Fruit fly (Drosophila melanogaster) whole organism: ENCODE results near the gene obst-B.

Experiments
- CG8478 ChIP-seq: fragments of >200 bp; optimal IDR thresholded peaks from 2 replicates; lab custom pipeline; 2018; ENCODE audit warnings: inconsistent platforms
- Dll ChIP-seq: fragments of >200 bp; optimal IDR thresholded peaks from 2 replicates; lab custom pipeline; 2017
- EcR ChIP-seq, 2 experiments: fragments of >200 bp; optimal IDR thresholded peaks; 2 replicates each; lab custom pipeline; 2017; ENCODE audit warnings: missing biosample characterization in 2 of 2, missing genetic modification characterization in 2 of 2, missing genetic modification reagents in 2 of 2
- pan ChIP-seq: fragments of >200 bp; optimal IDR thresholded peaks from 2 replicates; lab custom pipeline; 2017
- psq ChIP-seq: fragments of >200 bp; optimal IDR thresholded peaks from 2 replicates; lab custom pipeline; 2017
- usp ChIP-seq: fragments of >200 bp; optimal IDR thresholded peaks from 2 replicates; lab custom pipeline; 2017; ENCODE audit warnings: missing biosample characterization, missing genetic modification characterization, mixed read lengths

obst-B gene

dm6 chr2L:10032415-10032814 lies at the start of gene obst-B:
obst-B (plus strand) TSS chr2L:10032690.
- TF ChIP-seq usp (no peak), psq (lab: Kevin White, UChicago) (no peak), EcR (GFP tag; optimal IDR thresholded peaks at IDR 0.05; lab: Kevin White, UChicago) (no peak), Dll (lab: Kevin White, UChicago) (no peak), CG8478 (lab: Kevin White, UChicago) (no peak), pan (no peak)

DNA sequence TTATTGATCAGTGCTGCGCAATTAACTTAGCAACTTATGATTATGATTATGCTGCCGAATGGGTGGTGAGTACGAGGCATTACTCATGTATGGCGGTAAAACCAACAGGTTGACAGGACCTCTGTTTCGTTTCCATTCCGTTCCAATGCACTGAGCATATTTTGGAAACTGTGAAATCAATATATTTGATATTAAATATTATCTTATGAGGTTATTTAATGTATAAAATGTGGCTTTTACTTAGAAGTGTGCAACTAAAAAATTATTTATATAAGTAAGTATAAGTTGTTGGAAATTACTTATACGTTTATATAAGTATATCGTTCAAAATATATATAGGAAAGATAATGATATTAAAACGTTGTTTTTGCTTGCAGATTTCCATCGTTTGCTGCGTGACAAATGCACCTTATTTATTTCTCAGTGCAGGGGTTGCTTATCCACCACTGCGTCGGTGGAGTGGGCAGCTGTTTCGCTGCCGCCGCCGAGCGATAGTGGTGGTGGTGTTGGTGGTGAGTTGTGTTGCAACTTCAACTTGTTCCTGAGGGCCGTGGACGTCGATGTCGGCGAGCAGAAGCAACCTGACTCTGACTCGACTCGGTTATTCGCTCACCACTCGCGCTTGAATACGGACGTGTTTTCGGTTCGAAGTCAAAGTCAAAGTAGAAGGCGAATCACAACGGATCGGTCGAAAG lies 48.3 kb upstream of the obst-B start, which contains the start of gene bib:
Gene bib (plus strand): TSS at position 568 of the 695 bp plus-strand sequence.
- TF ChIP-seq pan: no peak
- no peak for TF ChIP-seq CG8478 (lab: Kevin White, UChicago)
- TF ChIP-seq EcR (GFP tag; optimal IDR thresholded peaks at IDR 0.05; lab: Kevin White, UChicago): no peak
- no peak for TF ChIP-seq usp
- no peak for TF ChIP-seq psq (lab: Kevin White, UChicago)

DNA sequence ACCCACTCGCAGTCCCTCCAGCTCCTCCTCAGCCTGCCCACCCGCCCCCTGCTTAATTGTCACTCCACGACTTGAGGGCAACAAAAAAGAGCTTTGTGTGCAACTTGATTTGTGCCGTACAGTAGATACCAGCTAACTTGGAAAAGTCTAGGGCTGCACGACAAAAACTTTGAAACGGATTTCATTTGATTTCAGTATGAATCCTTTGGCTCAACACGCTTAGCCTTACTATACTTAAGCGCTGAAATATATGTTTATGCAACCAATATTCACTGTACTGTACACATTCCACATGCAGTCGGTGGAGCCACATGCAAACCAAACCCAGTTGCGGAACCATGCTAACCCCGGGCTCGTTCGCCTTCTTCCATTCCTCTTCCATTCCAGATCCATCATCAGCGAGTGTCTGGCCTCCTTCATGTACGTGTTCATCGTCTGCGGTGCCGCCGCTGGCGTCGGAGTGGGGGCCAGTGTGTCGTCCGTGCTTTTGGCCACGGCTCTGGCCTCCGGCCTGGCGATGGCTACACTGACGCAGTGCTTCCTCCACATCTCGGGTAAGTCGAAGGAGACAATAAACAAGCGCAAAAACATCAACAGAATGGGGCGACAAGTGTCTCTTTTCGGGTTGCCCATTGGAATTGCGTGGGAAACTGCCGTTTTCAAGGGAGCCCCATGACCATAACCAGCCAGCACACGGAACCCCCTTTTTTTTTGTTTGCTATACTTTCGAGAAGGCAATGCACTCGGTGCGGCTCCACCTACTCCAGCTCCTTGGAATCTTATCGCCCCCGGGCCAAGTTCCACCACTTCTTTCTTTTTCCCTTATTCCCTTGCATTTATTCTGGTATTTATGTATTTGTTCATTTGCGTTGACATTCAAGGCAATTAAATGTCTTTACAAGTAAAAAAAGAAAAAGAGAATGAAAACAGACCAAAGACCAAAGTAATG lies 45.8 kb upstream of the obst-B start:
- no peak for TF ChIP-seq Dll (lab: Kevin White, UChicago)
- TF ChIP-seq EcR (GFP tag; optimal IDR thresholded peaks at IDR 0.05; lab: Kevin White, UChicago): peak in 1 of 2 experiments; percentile 3

DNA sequence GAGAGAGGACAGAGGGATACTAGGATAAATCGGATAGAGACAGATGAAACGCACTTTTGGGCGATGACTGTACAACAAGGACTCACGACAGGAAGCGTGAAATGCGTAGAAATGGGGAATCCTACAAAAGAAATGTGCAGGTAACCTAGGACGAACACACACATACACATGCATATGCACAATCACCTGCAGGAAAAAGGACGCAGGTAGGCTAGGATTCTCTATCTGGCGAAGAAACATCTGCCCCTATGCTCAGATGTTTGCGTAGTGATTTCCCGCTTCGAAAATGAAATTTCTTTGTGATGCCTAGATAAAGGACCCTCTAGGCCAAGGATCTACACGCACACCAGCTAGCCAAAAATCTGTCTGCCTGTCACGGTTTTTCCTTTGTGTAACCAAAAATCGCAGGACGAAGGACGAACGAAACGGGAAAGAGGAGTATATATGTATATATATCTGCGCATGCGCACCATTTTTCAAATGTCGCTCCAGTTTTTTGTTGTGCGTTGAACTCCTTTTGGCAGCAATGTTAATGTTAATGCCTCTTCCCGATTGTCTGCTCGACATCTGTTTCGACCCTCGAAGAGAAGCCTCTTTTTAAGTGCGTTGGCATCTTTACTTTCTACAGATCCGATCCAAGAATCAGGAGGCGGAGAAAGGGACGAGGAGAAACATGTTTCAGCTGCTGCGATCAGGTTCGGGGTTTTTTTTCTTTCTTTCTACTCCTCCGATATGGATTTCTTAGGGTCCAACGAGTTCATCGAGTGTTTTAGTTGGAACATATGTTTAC lies 44.1 kb upstream of the obst-B start:
- no peak for TF ChIP-seq usp
- TF ChIP-seq pan: no peak
- no peak for TF ChIP-seq CG8478 (lab: Kevin White, UChicago)
- TF ChIP-seq EcR (GFP tag; optimal IDR thresholded peaks at IDR 0.05; lab: Kevin White, UChicago): no peak
- no peak for TF ChIP-seq Dll (lab: Kevin White, UChicago)
- TF ChIP-seq psq (lab: Kevin White, UChicago): no peak

DNA sequence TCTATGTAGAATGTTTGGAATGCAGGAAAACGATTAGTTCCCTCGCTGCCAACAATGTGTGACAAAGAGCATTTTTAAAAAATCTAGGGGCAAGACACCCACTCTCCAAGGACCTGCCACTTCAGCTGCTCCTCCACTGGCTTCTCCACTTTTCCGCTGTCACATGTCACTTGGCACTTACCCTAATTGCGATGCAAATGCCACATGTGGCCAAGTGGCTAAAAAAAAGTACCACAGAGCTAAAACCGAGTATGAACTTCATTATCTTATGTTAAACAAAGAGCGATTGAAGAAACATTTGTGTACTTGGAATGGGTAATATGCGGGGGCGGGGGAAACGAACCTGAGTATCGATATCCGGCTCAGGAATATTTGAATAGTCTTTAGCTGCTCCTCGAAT lies 43.2 kb upstream of the obst-B start:
- TF ChIP-seq pan (no peak), CG8478 (lab: Kevin White, UChicago) (no peak), EcR (GFP tag; optimal IDR thresholded peaks at IDR 0.05; lab: Kevin White, UChicago) (no peak), psq (lab: Kevin White, UChicago) (no peak), Dll (lab: Kevin White, UChicago) (no peak), usp (no peak)

DNA sequence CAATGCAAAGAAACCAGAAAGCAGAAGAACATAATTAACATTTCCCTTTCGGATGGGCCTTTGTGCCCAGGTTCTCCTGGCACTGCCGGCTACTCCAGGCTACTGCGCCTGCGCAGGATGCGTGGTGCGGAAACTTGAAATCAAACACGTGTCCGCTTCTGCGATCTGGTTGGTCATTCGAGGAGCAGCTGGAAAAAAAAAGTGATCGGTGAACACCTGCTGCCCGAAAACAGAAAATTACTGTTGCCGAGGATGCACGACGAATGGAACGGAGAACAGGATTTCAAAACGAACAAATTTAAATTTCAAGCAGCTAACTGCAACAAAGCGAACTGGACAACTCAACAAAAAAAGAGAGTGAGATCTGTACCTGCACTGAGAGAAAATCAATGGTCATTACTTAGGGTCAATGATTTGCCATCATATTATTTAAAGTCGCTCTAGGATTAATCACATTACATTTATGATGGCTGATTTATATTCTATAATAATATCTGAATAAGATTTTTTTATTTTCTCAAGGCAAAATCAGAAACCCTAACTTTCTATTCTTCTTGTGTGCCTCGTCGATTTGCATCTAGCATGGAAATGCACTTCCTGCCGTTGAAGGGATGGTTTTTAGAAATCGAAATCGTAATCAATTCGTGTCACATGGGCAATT lies 42.5 kb upstream of the obst-B start:
- TF ChIP-seq usp (no peak), EcR (GFP tag; optimal IDR thresholded peaks at IDR 0.05; lab: Kevin White, UChicago) (no peak), pan (no peak), psq (lab: Kevin White, UChicago) (no peak), CG8478 (lab: Kevin White, UChicago) (no peak), Dll (lab: Kevin White, UChicago) (no peak)

- TF ChIP-seq usp (no peak), CG8478 (lab: Kevin White, UChicago) (no peak), pan (no peak), psq (lab: Kevin White, UChicago) (no peak), Dll (lab: Kevin White, UChicago) (no peak), EcR (GFP tag; optimal IDR thresholded peaks at IDR 0.05; lab: Kevin White, UChicago) (no peak)
Measured at dm6 chr2L:9994382-9994781, 38.1 kb upstream of the obst-B start.

DNA sequence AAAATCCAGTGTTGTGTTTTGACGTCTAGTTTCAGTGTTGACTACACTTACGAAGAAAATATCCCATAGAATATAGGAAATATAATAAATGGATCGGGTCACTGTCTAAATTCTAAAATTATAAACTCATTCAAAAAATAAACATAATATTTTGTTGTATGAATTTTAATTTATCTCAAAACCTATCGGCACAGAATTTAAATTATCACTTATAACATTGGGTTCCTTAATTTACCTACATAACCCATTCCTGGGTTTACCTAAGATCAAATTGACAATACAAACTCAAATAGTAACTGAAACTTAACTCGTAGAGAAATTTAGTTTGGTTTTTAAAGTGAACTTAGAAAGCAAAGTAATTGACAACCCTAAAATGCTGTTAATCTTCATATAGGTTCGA lies 35.9 kb upstream of the obst-B start:
- no peak for TF ChIP-seq EcR (GFP tag; optimal IDR thresholded peaks at IDR 0.05; lab: Kevin White, UChicago)
- no peak for TF ChIP-seq pan
- TF ChIP-seq Dll (lab: Kevin White, UChicago): no peak
- no peak for TF ChIP-seq CG8478 (lab: Kevin White, UChicago)
- TF ChIP-seq usp: no peak
- TF ChIP-seq psq (lab: Kevin White, UChicago): no peak

DNA sequence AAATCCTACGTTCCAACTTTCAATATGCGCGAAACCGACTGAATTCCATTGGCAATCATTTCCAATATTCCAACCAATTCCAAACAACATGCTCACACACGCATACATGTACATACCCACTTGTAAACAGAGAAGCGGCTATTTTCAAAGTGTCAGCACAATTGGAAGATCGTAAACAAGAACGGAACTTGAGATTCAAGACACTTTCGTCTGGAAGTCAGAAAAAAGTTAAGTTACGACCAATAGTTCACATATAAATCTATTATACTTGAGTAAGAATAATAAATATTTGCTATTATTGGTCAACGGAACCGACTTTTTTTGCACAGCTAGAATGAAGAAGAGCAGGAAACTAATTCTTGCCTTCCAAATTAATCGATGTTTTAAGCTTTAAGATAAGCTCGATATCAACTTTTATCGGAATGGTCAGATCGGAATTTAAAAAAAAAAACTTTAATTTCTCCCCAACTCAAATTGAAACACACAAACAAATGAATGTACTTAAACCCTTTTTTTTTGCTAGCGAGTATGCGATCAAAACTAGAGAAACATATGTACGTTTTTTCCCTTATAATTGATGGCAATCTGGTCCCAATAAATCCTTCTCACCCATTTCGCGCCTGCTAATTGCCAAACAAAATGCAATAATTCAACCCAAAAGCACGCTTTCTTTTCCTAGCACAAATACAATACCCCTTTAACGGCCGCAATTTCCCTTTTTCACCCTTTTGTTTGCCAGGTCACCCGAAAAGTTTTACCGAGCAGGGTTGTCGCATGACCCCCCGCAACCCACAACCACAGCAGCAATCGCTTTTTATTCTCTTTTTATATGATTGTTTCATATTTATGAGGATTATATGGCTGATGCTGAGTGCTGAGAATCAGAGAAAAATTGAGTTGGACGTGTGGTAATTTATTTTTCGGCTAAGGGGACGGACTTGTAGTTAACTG lies 29.8 kb upstream of the obst-B start, which contains the start of the genes CG31875 and SoYb:
Gene CG31875 (minus strand): TSS at position 329 of the 951 bp plus-strand sequence.
Gene SoYb (minus strand): TSS at position 329 of the 951 bp plus-strand sequence.
- no peak for TF ChIP-seq CG8478 (lab: Kevin White, UChicago)
- no peak for TF ChIP-seq usp
- TF ChIP-seq psq (lab: Kevin White, UChicago): no peak

- TF ChIP-seq Dll (lab: Kevin White, UChicago) (no peak), usp (no peak), psq (lab: Kevin White, UChicago) (no peak), pan (no peak), EcR (GFP tag; optimal IDR thresholded peaks at IDR 0.05; lab: Kevin White, UChicago) (no peak), CG8478 (lab: Kevin White, UChicago) (no peak)
Measured at dm6 chr2L:10003593-10003992, 28.9 kb upstream of the obst-B start, which contains the start of gene Ndf. Ndf (plus strand) TSS chr2L:10003832.
